Worm (Caenorhabditis elegans) whole organism, L1 larva: ENCODE results near the gene F58A4.1.
A peak's percentile ranks its signal among the peaks of the same experiment; 100 is the strongest.

Source experiments
- C04F5.9 ChIP-seq: sonication (generic microtip); optimal IDR thresholded peaks from 2 replicates; lab custom pipeline; 2016; ENCODE audit warnings: missing genetic modification characterization, missing compliant biosample characterization
- C16A3.4 ChIP-seq: fragments of 150-350 bp; optimal IDR thresholded peaks from 2 replicates; lab custom pipeline; 2014; ENCODE audit warnings: missing biosample characterization, missing genetic modification characterization
- F16B12.6 ChIP-seq: fragments of 150-350 bp; optimal IDR thresholded peaks from 2 replicates; lab custom pipeline; 2014; ENCODE audit warnings: missing biosample characterization, missing genetic modification characterization
- alr-1 ChIP-seq: fragments of 200-800 bp; sonication (Bioruptor generic); optimal IDR thresholded peaks from 2 replicates; lab custom pipeline; 2018; ENCODE audit warnings: borderline replicate concordance, mild to moderate bottlenecking, missing genetic modification characterization, missing compliant biosample characterization
- aly-2 ChIP-seq: fragments of 150-350 bp; optimal IDR thresholded peaks from 2 replicates; lab custom pipeline; 2014; ENCODE audit warnings: missing biosample characterization, missing genetic modification characterization
- ama-1 ChIP-seq: fragments of 150-350 bp; optimal IDR thresholded peaks from 2 replicates; lab custom pipeline; 2014
- blmp-1 ChIP-seq: fragments of 150-350 bp; optimal IDR thresholded peaks from 2 replicates; lab custom pipeline; 2014; ENCODE audit warnings: missing biosample characterization, missing genetic modification characterization
- ceh-63 ChIP-seq: fragments of 200-800 bp; sonication (Bioruptor generic); optimal IDR thresholded peaks from 2 replicates; lab custom pipeline; 2018; ENCODE audit warnings: mild to moderate bottlenecking, missing genetic modification characterization, missing compliant biosample characterization
- ceh-8 ChIP-seq: fragments of 200-800 bp; sonication (Bioruptor generic); optimal IDR thresholded peaks from 2 replicates; lab custom pipeline; 2018; ENCODE audit warnings: mild to moderate bottlenecking, missing genetic modification characterization, moderate library complexity, missing compliant biosample characterization
- ceh-82 ChIP-seq, 3 experiments: fragments of 150-350 bp in 1 of 3; sonication (generic microtip) in 2 of 3; optimal IDR thresholded peaks; 2 replicates each; lab custom pipeline; 2014 to 2017; ENCODE audit warnings: missing biosample characterization in 3 of 3, missing genetic modification characterization in 3 of 3
- ceh-88 ChIP-seq: fragments of 200-800 bp; sonication (Bioruptor generic); IDR thresholded peaks from 2 replicates; pipeline ENCODE4 v1.3.6; 2022; ENCODE audit warnings: missing genetic modification characterization, missing compliant biosample characterization
- ceh-90 ChIP-seq: sonication (generic microtip); optimal IDR thresholded peaks from 2 replicates; lab custom pipeline; 2016; ENCODE audit warnings: missing genetic modification characterization, missing compliant biosample characterization
- ces-1 ChIP-seq: fragments of 150-350 bp; optimal IDR thresholded peaks from 2 replicates; lab custom pipeline; 2014; ENCODE audit warnings: missing biosample characterization, missing genetic modification reagents, missing genetic modification characterization
- egl-13 ChIP-seq: sonication (generic microtip); optimal IDR thresholded peaks from 2 replicates; lab custom pipeline; 2016; ENCODE audit warnings: missing genotype, missing genetic modification reagents, missing genetic modification characterization, missing compliant biosample characterization
- egl-27 ChIP-seq, 2 experiments: fragments of 150-350 bp in 1 of 2; sonication (generic microtip); optimal IDR thresholded peaks; 3 replicates each; lab custom pipeline; 2017 to 2018; ENCODE audit warnings: missing biosample characterization in 2 of 2, missing genetic modification characterization in 2 of 2, missing genetic modification reagents in 2 of 2
- elt-2 ChIP-seq: sonication (generic microtip); optimal IDR thresholded peaks from 2 replicates; lab custom pipeline; 2016; ENCODE audit warnings: missing genetic modification characterization, mild to moderate bottlenecking, inconsistent platforms, missing compliant biosample characterization, missing genetic modification reagents
- fkh-10 ChIP-seq: sonication (generic microtip); optimal IDR thresholded peaks from 2 replicates; lab custom pipeline; 2017; ENCODE audit warnings: missing biosample characterization, missing genetic modification reagents, missing genetic modification characterization
- fkh-4 ChIP-seq: sonication (generic microtip); optimal IDR thresholded peaks from 2 replicates; lab custom pipeline; 2016; ENCODE audit warnings: missing compliant biosample characterization, missing genetic modification characterization, borderline replicate concordance
- fkh-8 ChIP-seq: sonication (generic microtip); optimal IDR thresholded peaks from 2 replicates; lab custom pipeline; 2016; ENCODE audit warnings: mild to moderate bottlenecking, missing genetic modification characterization, missing compliant biosample characterization
- fos-1 ChIP-seq: fragments of 150-350 bp; optimal IDR thresholded peaks from 2 replicates; lab custom pipeline; 2014; ENCODE audit warnings: missing biosample characterization, missing genetic modification characterization
- grh-1 ChIP-seq: fragments of 200-800 bp; sonication (Bioruptor generic); IDR thresholded peaks from 2 replicates; pipeline ENCODE4 v1.3.6; 2022; ENCODE audit warnings: missing genetic modification reagents, missing genetic modification characterization, missing compliant biosample characterization
- hlh-4 ChIP-seq: sonication (generic microtip); optimal IDR thresholded peaks from 2 replicates; lab custom pipeline; 2016; ENCODE audit warnings: mild to moderate bottlenecking, missing genetic modification characterization, missing compliant biosample characterization
- irx-1 ChIP-seq: sonication (generic microtip); optimal IDR thresholded peaks from 2 replicates; lab custom pipeline; 2016; ENCODE audit warnings: missing genetic modification characterization, missing compliant biosample characterization
- isw-1 ChIP-seq: fragments of 200-800 bp; sonication (Bioruptor generic); IDR thresholded peaks from 2 replicates; pipeline ENCODE4 v1.3.6; 2022; ENCODE audit warnings: missing genetic modification characterization, missing compliant biosample characterization
- jun-1 ChIP-seq: fragments of 150-350 bp; optimal IDR thresholded peaks from 2 replicates; lab custom pipeline; 2014; ENCODE audit warnings: missing biosample characterization, missing genetic modification reagents, missing genetic modification characterization
- lin-15B ChIP-seq: fragments of 150-350 bp; sonication (generic microtip); optimal IDR thresholded peaks from 3 replicates; lab custom pipeline; 2014; ENCODE audit warnings: missing biosample characterization, missing genetic modification characterization
- lin-35 ChIP-seq, 2 experiments: fragments of 150-350 bp; optimal IDR thresholded peaks; 2 replicates each; lab custom pipeline; 2014; ENCODE audit warnings: missing biosample characterization in 2 of 2, missing genetic modification characterization in 2 of 2, missing genetic modification reagents in 2 of 2
- mab-9 ChIP-seq: fragments of 200-800 bp; sonication (Bioruptor generic); IDR thresholded peaks from 2 replicates; pipeline ENCODE4 v1.3.6; 2022; ENCODE audit warnings: missing genetic modification reagents, missing genetic modification characterization, missing compliant biosample characterization
- mdl-1 ChIP-seq, 2 experiments: fragments of 150-350 bp; optimal IDR thresholded peaks; 2 replicates each; lab custom pipeline; 2014 to 2017; ENCODE audit warnings: missing biosample characterization in 2 of 2, missing genetic modification characterization in 2 of 2, inconsistent platforms in 1 of 2
- mep-1 ChIP-seq: fragments of 150-350 bp; optimal IDR thresholded peaks from 2 replicates; lab custom pipeline; 2014; ENCODE audit warnings: missing biosample characterization, missing genetic modification characterization
- nhr-12 ChIP-seq: sonication (generic microtip); optimal IDR thresholded peaks from 2 replicates; lab custom pipeline; 2017; ENCODE audit warnings: missing biosample characterization, missing genetic modification characterization
- nhr-19 ChIP-seq: fragments of 200-800 bp; sonication (Bioruptor generic); conservative IDR thresholded peaks from 2 replicates; pipeline ENCODE4 v1.3.6; 2022; ENCODE audit warnings: missing genetic modification characterization, missing compliant biosample characterization
- nhr-20 ChIP-seq: sonication (generic microtip); optimal IDR thresholded peaks from 2 replicates; lab custom pipeline; 2016; ENCODE audit warnings: mild to moderate bottlenecking, missing genetic modification characterization, missing compliant biosample characterization
- nhr-237 ChIP-seq: fragments of 150-350 bp; optimal IDR thresholded peaks from 2 replicates; lab custom pipeline; 2014; ENCODE audit warnings: missing biosample characterization, missing genetic modification characterization
- nhr-28 ChIP-seq: fragments of 150-350 bp; optimal IDR thresholded peaks from 2 replicates; lab custom pipeline; 2014; ENCODE audit warnings: missing biosample characterization, missing genetic modification characterization
- nhr-71 ChIP-seq: sonication (generic microtip); optimal IDR thresholded peaks from 2 replicates; lab custom pipeline; 2016; ENCODE audit warnings: mild to moderate bottlenecking, missing genetic modification characterization, moderate library complexity, missing compliant biosample characterization
- nhr-77 ChIP-seq: fragments of 150-350 bp; optimal IDR thresholded peaks from 2 replicates; lab custom pipeline; 2014; ENCODE audit warnings: missing biosample characterization, missing genetic modification characterization
- nhr-84 ChIP-seq: sonication (generic microtip); optimal IDR thresholded peaks from 2 replicates; lab custom pipeline; 2017; ENCODE audit warnings: missing biosample characterization, missing genetic modification characterization
- nhr-90 ChIP-seq: sonication (generic microtip); optimal IDR thresholded peaks from 2 replicates; lab custom pipeline; 2016; ENCODE audit warnings: mild to moderate bottlenecking, missing genetic modification characterization, missing compliant biosample characterization; ENCODE audit not compliant: poor library complexity
- pag-3 ChIP-seq: sonication (generic microtip); optimal IDR thresholded peaks from 2 replicates; lab custom pipeline; 2017; ENCODE audit warnings: missing genetic modification characterization, mild to moderate bottlenecking, missing compliant biosample characterization, antibody characterized with exemption, borderline replicate concordance; ENCODE audit not compliant: insufficient read depth
- pqm-1 ChIP-seq: sonication (generic microtip); optimal IDR thresholded peaks from 3 replicates; lab custom pipeline; 2017; ENCODE audit warnings: missing biosample characterization, missing genetic modification characterization
- rnt-1 ChIP-seq: sonication (generic microtip); optimal IDR thresholded peaks from 2 replicates; lab custom pipeline; 2016; ENCODE audit warnings: mild to moderate bottlenecking, missing genetic modification characterization, moderate library complexity, missing compliant biosample characterization
- snpc-4 ChIP-seq: fragments of 150-350 bp; optimal IDR thresholded peaks from 2 replicates; lab custom pipeline; 2014; ENCODE audit warnings: missing biosample characterization, missing genetic modification characterization
- snu-23 ChIP-seq: sonication (generic microtip); optimal IDR thresholded peaks from 2 replicates; lab custom pipeline; 2016; ENCODE audit warnings: missing genetic modification characterization, missing compliant biosample characterization
- sptf-1 ChIP-seq: fragments of 150-350 bp; optimal IDR thresholded peaks from 2 replicates; lab custom pipeline; 2014; ENCODE audit warnings: missing biosample characterization, missing genetic modification characterization
- sup-37 ChIP-seq: fragments of 200-800 bp; sonication (Bioruptor generic); optimal IDR thresholded peaks from 2 replicates; lab custom pipeline; 2018; ENCODE audit warnings: mild to moderate bottlenecking, missing genetic modification characterization, missing compliant biosample characterization
- tlp-1 ChIP-seq: fragments of 150-350 bp; optimal IDR thresholded peaks from 2 replicates; lab custom pipeline; 2014; ENCODE audit warnings: missing biosample characterization, missing genetic modification characterization
- unc-130 ChIP-seq: fragments of 150-350 bp; optimal IDR thresholded peaks from 2 replicates; lab custom pipeline; 2017; ENCODE audit warnings: missing biosample characterization, missing genetic modification characterization, inconsistent platforms
- unc-30 ChIP-seq: sonication (generic microtip); optimal IDR thresholded peaks from 2 replicates; lab custom pipeline; 2017; ENCODE audit warnings: missing biosample characterization, missing genetic modification characterization
- unc-98 ChIP-seq: fragments of 200-800 bp; sonication (Bioruptor generic); IDR thresholded peaks from 2 replicates; pipeline ENCODE4 v1.3.6; 2022; ENCODE audit warnings: missing genetic modification characterization, missing compliant biosample characterization
- zag-1 ChIP-seq: fragments of 150-350 bp; optimal IDR thresholded peaks from 2 replicates; lab custom pipeline; 2014; ENCODE audit warnings: missing biosample characterization, missing genetic modification characterization
- zip-4 ChIP-seq: fragments of 200-800 bp; sonication (Bioruptor generic); optimal IDR thresholded peaks from 2 replicates; lab custom pipeline; 2018; ENCODE audit warnings: mild to moderate bottlenecking, missing genetic modification characterization, moderate library complexity, missing compliant biosample characterization
- ztf-4 ChIP-seq: fragments of 150-350 bp; optimal IDR thresholded peaks from 2 replicates; lab custom pipeline; 2014; ENCODE audit warnings: missing biosample characterization, missing genetic modification characterization

The F58A4.1 gene

ce11 chrIII:9631117-9631655 lies 32.9 kb downstream of the F58A4.1 start, which contains the start of gene ubc-7 (continued):
- TF ChIP-seq fkh-10 (GFP tag; lab: Kevin White, UChicago): peak; percentile 25
- peak; percentile 63 for TF ChIP-seq fos-1
- peak; percentile 67 for TF ChIP-seq irx-1 (tag; lab: Kevin White, UChicago)
- peak; percentile 85 for TF ChIP-seq nhr-19 (GFP tag; lab: Robert Waterston, UW)
- TF ChIP-seq ceh-63 (GFP tag; lab: Kevin White, UChicago): no peak
- TF ChIP-seq ces-1 (GFP tag; lab: Kevin White, UChicago): no peak
- peak; percentile 38 for TF ChIP-seq ama-1 (lab: Kevin White, UChicago)
- peak; percentile 89 for TF ChIP-seq snu-23 (GFP tag; lab: Kevin White, UChicago)
- peak; percentile 81 for TF ChIP-seq nhr-90 (tag; lab: Kevin White, UChicago)
- TF ChIP-seq ztf-4 (tag; lab: Kevin White, UChicago): peak; percentile 56
- peak; percentile 55 for TF ChIP-seq snpc-4 (tag; lab: Kevin White, UChicago)
- TF ChIP-seq unc-30 (tag; lab: Kevin White, UChicago): no peak
- TF ChIP-seq isw-1 (GFP tag; lab: Robert Waterston, UW): peak; percentile 82
- TF ChIP-seq C16A3.4 (tag; lab: Kevin White, UChicago): peak; percentile 85
- TF ChIP-seq sup-37: no peak
- peak; percentile 88 for TF ChIP-seq mep-1 (tag; lab: Kevin White, UChicago)
- TF ChIP-seq nhr-28 (tag; lab: Kevin White, UChicago): no peak
- TF ChIP-seq nhr-237 (tag; lab: Kevin White, UChicago): peak; percentile 55
- TF ChIP-seq pqm-1: no peak
- no peak for TF ChIP-seq hlh-4 (tag; lab: Kevin White, UChicago)
- TF ChIP-seq rnt-1 (tag; lab: Kevin White, UChicago): peak; percentile 81
- TF ChIP-seq sptf-1: no peak
- TF ChIP-seq elt-2: peak; percentile 38
- peak; percentile 17 for TF ChIP-seq ceh-90
- TF ChIP-seq ceh-88 (GFP tag; lab: Robert Waterston, UW): peak; percentile 57
- TF ChIP-seq zag-1 (tag; lab: Kevin White, UChicago): no peak
- TF ChIP-seq mdl-1 (tag; optimal IDR thresholded peaks at IDR 0.05; lab: Kevin White, UChicago): peak in 1 of 2 experiments; percentile 93
- no peak for TF ChIP-seq fkh-4
- TF ChIP-seq ceh-8 (GFP tag; lab: Kevin White, UChicago): no peak
- TF ChIP-seq unc-98: no peak
- TF ChIP-seq nhr-84 (tag; lab: Kevin White, UChicago): no peak
- peak; percentile 72 for TF ChIP-seq jun-1
- TF ChIP-seq mab-9 (GFP tag; lab: Robert Waterston, UW): no peak
- peak; percentile 15 for TF ChIP-seq aly-2
- TF ChIP-seq lin-15B (tag; lab: Kevin White, UChicago): peak; percentile 74
- no peak for TF ChIP-seq tlp-1
- TF ChIP-seq F16B12.6: peak; percentile 65
- TF ChIP-seq pag-3 (tag; lab: Kevin White, UChicago): no peak
- peak; percentile 2 for TF ChIP-seq nhr-12
- peak; percentile 88 for TF ChIP-seq unc-130 (tag; lab: Kevin White, UChicago)
- TF ChIP-seq nhr-77: peak; percentile 79
- peak; percentile 88 for TF ChIP-seq nhr-71
- peak; percentile 87 for TF ChIP-seq nhr-20 (tag; lab: Kevin White, UChicago)
- TF ChIP-seq alr-1 (tag; lab: Kevin White, UChicago): no peak
- TF ChIP-seq ceh-82 (tag; optimal IDR thresholded peaks at IDR 0.05; lab: Kevin White, UChicago): peak; percentile 53 to 89 (median 79)
- no peak for TF ChIP-seq zip-4 (GFP tag; lab: Kevin White, UChicago)
- TF ChIP-seq C04F5.9 (tag; lab: Kevin White, UChicago): peak; percentile 64
- TF ChIP-seq fkh-8 (tag; lab: Kevin White, UChicago): peak; percentile 78
- TF ChIP-seq blmp-1: peak; percentile 99
- TF ChIP-seq grh-1 (GFP tag; lab: Robert Waterston, UW): peak; percentile 76
- TF ChIP-seq egl-13: peak; percentile 53
- peak; percentile 99 for TF ChIP-seq lin-35 (GFP tag; optimal IDR thresholded peaks at IDR 0.05; lab: Kevin White, UChicago)
- TF ChIP-seq egl-27 (tag; optimal IDR thresholded peaks at IDR 0.05; lab: Kevin White, UChicago): no peak
